Fruit fly (Drosophila melanogaster): ENCODE data around the gene Atg17.

- TF ChIP-seq insv (optimal IDR thresholded peaks at IDR 0.05) (no peak), Sin3A (optimal IDR thresholded peaks at IDR 0.05) (no peak), psq (optimal IDR thresholded peaks at IDR 0.05) (no peak)
Measured at dm6 chr3R:5682921-5683748, 13.6 kb downstream of the Atg17 start.
